Fruit fly (Drosophila melanogaster) whole organism, embryonic: ENCODE measurements around the gene Vps39.
A peak's percentile ranks its signal among the peaks of the same experiment; 100 is the strongest.

Experiments
- Bgb ChIP-seq: fragments of 200-800 bp; sonication (Bioruptor generic); IDR thresholded peaks from 2 replicates; pipeline ENCODE4 v1.3.6; 2022; ENCODE audit warnings: missing biosample characterization, missing genetic modification characterization; ENCODE audit not compliant: partially characterized antibody
- CG11398 ChIP-seq: fragments of 200-800 bp; sonication (Bioruptor generic); optimal IDR thresholded peaks from 2 replicates; lab custom pipeline; 2016; ENCODE audit warnings: missing biosample characterization, missing genetic modification characterization
- CG12071 ChIP-seq: fragments of 200-800 bp; sonication (Bioruptor generic); optimal IDR thresholded peaks from 3 replicates; lab custom pipeline; 2018; ENCODE audit warnings: missing biosample characterization, mild to moderate bottlenecking, missing genetic modification characterization
- CG12769 ChIP-seq: fragments of 200-800 bp; sonication (Bioruptor generic); optimal IDR thresholded peaks from 2 replicates; lab custom pipeline; 2019; ENCODE audit warnings: missing biosample characterization, mild to moderate bottlenecking, missing genetic modification characterization, moderate library complexity
- CG14441 ChIP-seq: fragments of 200-800 bp; sonication (Bioruptor generic); IDR thresholded peaks from 2 replicates; pipeline ENCODE4 v1.3.6; 2022; ENCODE audit warnings: missing biosample characterization, missing genetic modification characterization
- CG14710 ChIP-seq: fragments of 200-800 bp; sonication (Bioruptor generic); optimal IDR thresholded peaks from 3 replicates; lab custom pipeline; 2019; ENCODE audit warnings: missing biosample characterization, mild to moderate bottlenecking, missing genetic modification characterization, moderate library complexity
- CG1602 ChIP-seq: fragments of 200-800 bp; sonication (Bioruptor generic); optimal IDR thresholded peaks from 3 replicates; lab custom pipeline; 2016; ENCODE audit warnings: missing biosample characterization, missing genetic modification characterization
- CG18262 ChIP-seq: fragments of 200-800 bp; optimal IDR thresholded peaks from 3 replicates; lab custom pipeline; 2019; ENCODE audit warnings: missing biosample characterization, mild to moderate bottlenecking, missing genetic modification characterization, moderate library complexity
- CG30020 ChIP-seq: fragments of 200-800 bp; optimal IDR thresholded peaks from 2 replicates; lab custom pipeline; 2019; ENCODE audit warnings: missing biosample characterization, mild to moderate bottlenecking, missing genetic modification characterization, moderate library complexity
- CG42726 ChIP-seq: fragments of 200-800 bp; sonication (Bioruptor generic); IDR thresholded peaks from 2 replicates; pipeline ENCODE4 v1.3.6; 2022; ENCODE audit warnings: missing biosample characterization, missing genetic modification characterization; ENCODE audit not compliant: partially characterized antibody
- CG6272 ChIP-seq: fragments of 200-800 bp; sonication (Bioruptor generic); IDR thresholded peaks from 2 replicates; pipeline ENCODE4 v1.3.6; 2022; ENCODE audit warnings: missing biosample characterization, missing genetic modification characterization
- CG6765 ChIP-seq: fragments of 200-800 bp; sonication (Bioruptor generic); optimal IDR thresholded peaks from 3 replicates; lab custom pipeline; 2017; ENCODE audit warnings: missing biosample characterization, mild to moderate bottlenecking, missing genetic modification characterization
- CG7556 ChIP-seq: fragments of 200-800 bp; sonication (Bioruptor generic); optimal IDR thresholded peaks from 2 replicates; lab custom pipeline; 2017; ENCODE audit warnings: missing biosample characterization, mild to moderate bottlenecking, missing genetic modification characterization
- CG7786 ChIP-seq: fragments of 200-800 bp; sonication (Bioruptor generic); optimal IDR thresholded peaks from 2 replicates; lab custom pipeline; 2016; ENCODE audit warnings: missing biosample characterization, missing genetic modification characterization
- CG7839 ChIP-seq: fragments of 200-800 bp; sonication (Bioruptor generic); optimal IDR thresholded peaks from 3 replicates; lab custom pipeline; 2018; ENCODE audit warnings: missing biosample characterization, mild to moderate bottlenecking, missing genetic modification characterization, moderate library complexity
- CG8359 ChIP-seq: fragments of 200-800 bp; sonication (Bioruptor generic); optimal IDR thresholded peaks from 2 replicates; lab custom pipeline; 2017; ENCODE audit warnings: missing biosample characterization, mild to moderate bottlenecking, missing genetic modification characterization, borderline replicate concordance
- CG8944 ChIP-seq: fragments of 200-800 bp; sonication (Bioruptor generic); optimal IDR thresholded peaks from 3 replicates; lab custom pipeline; 2016; ENCODE audit warnings: missing biosample characterization, missing genetic modification characterization
- CG9797 ChIP-seq: fragments of 200-800 bp; sonication (Bioruptor generic); optimal IDR thresholded peaks from 3 replicates; lab custom pipeline; 2018; ENCODE audit warnings: missing biosample characterization, mild to moderate bottlenecking, missing genetic modification characterization
- Dbx ChIP-seq: fragments of 200-800 bp; sonication (Bioruptor generic); IDR thresholded peaks from 3 replicates; pipeline ENCODE4 v1.3.6; 2022; ENCODE audit warnings: missing biosample characterization, missing genetic modification characterization
- Dfd ChIP-seq, 2 experiments: fragments of >200 bp; optimal IDR thresholded peaks; 2 replicates each; lab custom pipeline; 2017; ENCODE audit warnings: missing biosample characterization in 2 of 2, missing genetic modification characterization in 2 of 2
- Dref ChIP-seq: fragments of 200-800 bp; sonication (Bioruptor generic); IDR thresholded peaks from 2 replicates; pipeline ENCODE4 v1.3.6; 2022; ENCODE audit warnings: missing biosample characterization, missing genetic modification characterization
- Drgx ChIP-seq: fragments of 200-800 bp; sonication (Bioruptor generic); IDR thresholded peaks from 2 replicates; pipeline ENCODE4 v1.3.6; 2022; ENCODE audit warnings: missing biosample characterization, missing genetic modification characterization
- Fer3 ChIP-seq: fragments of 200-800 bp; sonication (Bioruptor generic); optimal IDR thresholded peaks from 2 replicates; lab custom pipeline; 2018; ENCODE audit warnings: missing biosample characterization, mild to moderate bottlenecking, missing genetic modification characterization, moderate library complexity
- H2.0 ChIP-seq: fragments of 200-800 bp; sonication (Bioruptor generic); IDR thresholded peaks from 2 replicates; pipeline ENCODE4 v1.3.6; 2022; ENCODE audit warnings: missing biosample characterization, missing genetic modification characterization
- HmgZ ChIP-seq: fragments of 200-800 bp; sonication (Bioruptor generic); optimal IDR thresholded peaks from 2 replicates; lab custom pipeline; 2018; ENCODE audit warnings: missing biosample characterization, mild to moderate bottlenecking, missing genetic modification characterization
- Hr51 ChIP-seq, 2 experiments: fragments of 200-800 bp; sonication (Bioruptor generic); optimal IDR thresholded peaks; 2 replicates in 1 of 2; 3 replicates in 1 of 2; lab custom pipeline; 2016 to 2018; ENCODE audit warnings: missing biosample characterization in 2 of 2, missing genetic modification characterization in 2 of 2, mild to moderate bottlenecking in 1 of 2, moderate library complexity in 1 of 2
- Max ChIP-seq: fragments of 200-800 bp; sonication (Bioruptor generic); optimal IDR thresholded peaks from 2 replicates; lab custom pipeline; 2016; ENCODE audit warnings: missing biosample characterization, mild to moderate bottlenecking, missing genetic modification characterization
- Med ChIP-seq: fragments of 200-800 bp; sonication (Bioruptor generic); peaks from one replicate; lab custom pipeline; 2016; ENCODE audit warnings: missing biosample characterization, missing genetic modification characterization, mild to moderate bottlenecking, inconsistent platforms, moderate library complexity
- Optix ChIP-seq: fragments of 200-800 bp; sonication (Bioruptor generic); IDR thresholded peaks from 3 replicates; pipeline ENCODE4 v1.3.6; 2022; ENCODE audit warnings: missing biosample characterization, missing genetic modification characterization
- Ravus ChIP-seq: fragments of 200-800 bp; sonication (Bioruptor generic); IDR thresholded peaks from 2 replicates; pipeline ENCODE4 v1.3.6; 2022; ENCODE audit warnings: missing biosample characterization, missing genetic modification characterization
- Sin3A ChIP-seq: fragments of >200 bp; optimal IDR thresholded peaks from 2 replicates; lab custom pipeline; 2018
- Sry-β ChIP-seq: fragments of 200-800 bp; sonication (Bioruptor generic); optimal IDR thresholded peaks from 2 replicates; lab custom pipeline; 2018; ENCODE audit warnings: missing biosample characterization, mild to moderate bottlenecking, missing genetic modification characterization, moderate library complexity
- ab ChIP-seq: fragments of 200-800 bp; sonication (Bioruptor generic); optimal IDR thresholded peaks from 2 replicates; lab custom pipeline; 2016; ENCODE audit warnings: missing biosample characterization, missing genetic modification characterization
- bab2 ChIP-seq: fragments of 200-800 bp; sonication (Bioruptor generic); optimal IDR thresholded peaks from 2 replicates; lab custom pipeline; 2016; ENCODE audit warnings: missing biosample characterization, missing genetic modification characterization
- bcd ChIP-seq: fragments of 200-800 bp; sonication (Bioruptor generic); optimal IDR thresholded peaks from 2 replicates; lab custom pipeline; 2017; ENCODE audit warnings: missing biosample characterization, mild to moderate bottlenecking, missing genetic modification characterization
- crp ChIP-seq, 2 experiments: fragments of 200-800 bp; sonication (Bioruptor generic); optimal IDR thresholded peaks; 2 replicates in 1 of 2; 3 replicates in 1 of 2; lab custom pipeline; 2017; ENCODE audit warnings: missing biosample characterization in 2 of 2, missing genetic modification characterization in 2 of 2, mild to moderate bottlenecking in 1 of 2, moderate library complexity in 1 of 2
- dmrt11E ChIP-seq: fragments of 200-800 bp; sonication (Bioruptor generic); optimal IDR thresholded peaks from 3 replicates; lab custom pipeline; 2018; ENCODE audit warnings: missing biosample characterization, mild to moderate bottlenecking, missing genetic modification characterization, moderate library complexity
- dpn ChIP-seq, 2 experiments: fragments of 200-800 bp; sonication (Bioruptor generic); optimal IDR thresholded peaks; 3 replicates each; lab custom pipeline; 2016; ENCODE audit warnings: missing biosample characterization in 2 of 2, missing genetic modification characterization in 2 of 2
- gsb-n ChIP-seq: fragments of 200-800 bp; sonication (Bioruptor generic); optimal IDR thresholded peaks from 3 replicates; lab custom pipeline; 2018; ENCODE audit warnings: missing biosample characterization, mild to moderate bottlenecking, missing genetic modification characterization
- h ChIP-seq: fragments of >200 bp; optimal IDR thresholded peaks from 2 replicates; lab custom pipeline; 2017
- ind ChIP-seq: fragments of 200-800 bp; sonication (Bioruptor generic); optimal IDR thresholded peaks from 3 replicates; lab custom pipeline; 2016; ENCODE audit warnings: missing biosample characterization, missing genetic modification characterization
- ken ChIP-seq: fragments of 200-800 bp; sonication (Bioruptor generic); IDR thresholded peaks from 3 replicates; pipeline ENCODE4 v1.3.6; 2022; ENCODE audit warnings: missing biosample characterization, missing genetic modification characterization
- knrl ChIP-seq: fragments of 200-800 bp; sonication (Bioruptor generic); IDR thresholded peaks from 3 replicates; pipeline ENCODE4 v1.3.6; 2022; ENCODE audit warnings: missing biosample characterization, missing genetic modification characterization; ENCODE audit not compliant: partially characterized antibody
- lilli ChIP-seq: fragments of 200-800 bp; sonication (Bioruptor generic); optimal IDR thresholded peaks from 3 replicates; lab custom pipeline; 2016; ENCODE audit warnings: missing biosample characterization, missing genetic modification characterization
- lola ChIP-seq, 3 experiments: fragments of >200 bp in 2 of 3; fragments of 200-800 bp in 1 of 3; sonication (Bioruptor generic) in 1 of 3; optimal IDR thresholded peaks; 2 replicates each; lab custom pipeline; 2017 to 2019; ENCODE audit warnings: missing biosample characterization in 3 of 3, missing genetic modification characterization in 3 of 3, mild to moderate bottlenecking in 1 of 3, moderate library complexity in 1 of 3
- oc ChIP-seq: fragments of 200-800 bp; sonication (Bioruptor generic); optimal IDR thresholded peaks from 2 replicates; lab custom pipeline; 2018; ENCODE audit warnings: missing biosample characterization, mild to moderate bottlenecking, missing genetic modification characterization, moderate library complexity
- sens ChIP-seq: fragments of 200-800 bp; sonication (Bioruptor generic); peaks from one replicate; lab custom pipeline; 2016; ENCODE audit warnings: missing biosample characterization, missing genetic modification characterization
- sob ChIP-seq: fragments of 200-800 bp; sonication (Bioruptor generic); IDR thresholded peaks from 2 replicates; pipeline ENCODE4 v1.3.6; 2022; ENCODE audit warnings: missing biosample characterization, missing genetic modification characterization
- unpg ChIP-seq: fragments of 200-800 bp; sonication (Bioruptor generic); optimal IDR thresholded peaks from 3 replicates; lab custom pipeline; 2018; ENCODE audit warnings: missing biosample characterization, mild to moderate bottlenecking, missing genetic modification characterization, moderate library complexity
- wor ChIP-seq: fragments of 200-800 bp; sonication (Bioruptor generic); IDR thresholded peaks from 2 replicates; pipeline ENCODE4 v1.3.6; 2022; ENCODE audit warnings: missing biosample characterization, missing genetic modification characterization

Gene Vps39

dm6 chr3R:18223434-18223833 is 50.8 kb downstream of the Vps39 start, which contains the start of the genes mTerf5 and Non3 (continued):
- TF ChIP-seq CG6272 (GFP tag; lab: Robert Waterston, UW) (peak; percentile 62), Med (GFP tag; lab: Kevin White, UChicago) (peak; percentile 70), CG14441 (GFP tag; lab: Robert Waterston, UW) (peak; percentile 50; the same call in 1 of the 2 replicates), Dbx (GFP tag; lab: Robert Waterston, UW) (peak; percentile 59; the same call in 2 of the 3 replicates), CG12769 (tag; lab: Kevin White, UChicago) (no peak), CG14710 (peak; percentile 78), Ravus (GFP tag; lab: Robert Waterston, UW) (no peak; the same call in 1 of the 2 replicates), HmgZ (tag; lab: Kevin White, UChicago) (peak; percentile 55), CG6765 (GFP tag; lab: Kevin White, UChicago) (no peak), H2.0 (no peak), CG9797 (GFP tag; lab: Kevin White, UChicago) (peak; percentile 15), bab2 (GFP tag; lab: Kevin White, UChicago) (peak; percentile 38), wor (GFP tag; lab: Robert Waterston, UW) (no peak), Dfd (GFP tag; optimal IDR thresholded peaks at IDR 0.05; lab: Kevin White, UChicago) (no peak), CG11398 (GFP tag; lab: Kevin White, UChicago) (no peak), CG1602 (GFP tag; lab: Kevin White, UChicago) (peak; percentile 41), Hr51 (GFP tag; optimal IDR thresholded peaks at IDR 0.05; lab: Kevin White, UChicago) (peak in 1 of 2 experiments; percentile 46), CG7786 (GFP tag; lab: Kevin White, UChicago) (peak; percentile 7), CG7556 (GFP tag; lab: Kevin White, UChicago) (peak; percentile 20), CG42726 (GFP tag; lab: Robert Waterston, UW) (0 out of 2 replicates have a peak, but pooled peaks have one; percentile 43), unpg (GFP tag; lab: Kevin White, UChicago) (peak; percentile 69), CG8359 (GFP tag; lab: Kevin White, UChicago) (no peak), bcd (GFP tag; lab: Kevin White, UChicago) (peak; percentile 44), knrl (GFP tag; lab: Robert Waterston, UW) (peak; percentile 92), dpn (GFP tag; optimal IDR thresholded peaks at IDR 0.05; lab: Kevin White, UChicago) (peak; percentile 2 to 73), h (lab: Kevin White, UChicago) (no peak), dmrt11E (tag; lab: Kevin White, UChicago) (peak; percentile 65), CG7839 (tag; lab: Kevin White, UChicago) (peak; percentile 63), CG12071 (GFP tag; lab: Kevin White, UChicago) (no peak), CG30020 (tag; lab: Kevin White, UChicago) (peak; percentile 57), CG18262 (tag; lab: Kevin White, UChicago) (peak; percentile 63), Fer3 (tag; lab: Kevin White, UChicago) (peak; percentile 42), ab (GFP tag; lab: Kevin White, UChicago) (no peak), Drgx (GFP tag; lab: Robert Waterston, UW) (0 out of 2 replicates have a peak, but pooled peaks have one; percentile 24), ind (peak; percentile 68), lola (GFP tag; optimal IDR thresholded peaks at IDR 0.05; lab: Kevin White, UChicago) (peak in 1 of 3 experiments; percentile 61), CG8944 (peak; percentile 17), sens (GFP tag; lab: Kevin White, UChicago) (peak; percentile 83), lilli (GFP tag; lab: Kevin White, UChicago) (peak; percentile 61), Bgb (peak; percentile 85), sob (GFP tag; lab: Robert Waterston, UW) (peak; percentile 25; the same call in 1 of the 2 replicates), Optix (GFP tag; lab: Robert Waterston, UW) (peak; percentile 37; the same call in 1 of the 3 replicates), Sry-β (GFP tag; lab: Kevin White, UChicago) (peak; percentile 6), Max (GFP tag; lab: Kevin White, UChicago) (peak; percentile 82), ken (GFP tag; lab: Robert Waterston, UW) (peak; percentile 45; the same call in 1 of the 3 replicates), Sin3A (no peak), crp (GFP tag; optimal IDR thresholded peaks at IDR 0.05; lab: Kevin White, UChicago) (peak in 1 of 2 experiments; percentile 24), Dref (peak; percentile 77), gsb-n (tag; lab: Kevin White, UChicago) (peak; percentile 58), oc (no peak)
